Fruit fly (Drosophila melanogaster): Measurements from ENCODE around the gene CG11398.
A peak's percentile ranks its signal among the peaks of the same experiment; 100 is the strongest.

Gene CG11398

dm6 chrX:1236475-1236874 lies 21.5 kb upstream of the CG11398 start, which contains the start of gene CG3638 (continued):
- TF ChIP-seq CG4360 (GFP tag; IDR thresholded peaks at IDR 0.05) (no peak), lilli (GFP tag; optimal IDR thresholded peaks at IDR 0.05) (peak; percentile 64), HmgD (GFP tag; optimal IDR thresholded peaks at IDR 0.05) (peak; percentile 81), gt (GFP tag; IDR thresholded peaks at IDR 0.05) (no peak), sens (GFP tag) (peak; percentile 81), chm (GFP tag; IDR thresholded peaks at IDR 0.05) (no peak), CG9817 (tag; optimal IDR thresholded peaks at IDR 0.05) (peak; percentile 16), her (GFP tag; optimal IDR thresholded peaks at IDR 0.05) (no peak), psq (GFP tag; optimal IDR thresholded peaks at IDR 0.05) (peak; percentile 40), bcd (GFP tag; optimal IDR thresholded peaks at IDR 0.05) (peak; percentile 17), CG11247 (GFP tag; IDR thresholded peaks at IDR 0.05) (peak; percentile 6; the same call in 1 of the 2 replicates), peb (GFP tag; IDR thresholded peaks at IDR 0.05) (no peak), CG34376 (GFP tag; optimal IDR thresholded peaks at IDR 0.05) (peak; percentile 10), CG6791 (GFP tag; IDR thresholded peaks at IDR 0.05; ENCODE audit: partially characterized antibody) (peak; percentile 95), PHDP (tag; optimal IDR thresholded peaks at IDR 0.05) (no peak)

DNA sequence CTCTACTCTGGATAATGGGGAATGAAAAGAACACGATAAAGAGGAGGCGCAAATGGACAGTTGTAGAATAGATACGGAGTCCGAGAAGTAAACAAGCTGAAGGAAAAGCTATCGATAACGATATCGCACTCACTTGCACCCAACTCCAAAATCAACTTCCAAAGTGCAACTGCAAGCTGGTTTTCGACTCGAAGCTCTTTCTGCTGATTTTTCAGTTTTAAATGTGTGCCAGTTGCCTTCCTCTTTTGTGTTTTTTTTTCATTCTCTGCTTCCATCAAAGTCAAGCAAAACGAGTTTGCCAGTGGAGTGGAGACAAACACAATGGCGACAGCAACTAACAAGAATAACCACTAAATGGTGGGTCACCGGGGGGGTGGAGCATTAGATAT lies 20.7 kb upstream of the CG11398 start:
- no peak for TF ChIP-seq CG14965 (GFP tag; optimal IDR thresholded peaks at IDR 0.05; ENCODE audit: borderline replicate concordance)
- TF ChIP-seq Spps (tag; optimal IDR thresholded peaks at IDR 0.05): no peak
- no peak for TF ChIP-seq abd-A (tag; optimal IDR thresholded peaks at IDR 0.05)
- TF ChIP-seq Atf6 (GFP tag; IDR thresholded peaks at IDR 0.05): no peak
- no peak for TF ChIP-seq CG12299 (tag; optimal IDR thresholded peaks at IDR 0.05)
- TF ChIP-seq eve (GFP tag; optimal IDR thresholded peaks at IDR 0.05): no peak
- no peak for TF ChIP-seq pros (GFP tag; optimal IDR thresholded peaks at IDR 0.05)
- no peak for TF ChIP-seq zfh2 (GFP tag; optimal IDR thresholded peaks at IDR 0.05)
- TF ChIP-seq CG12769 (tag; optimal IDR thresholded peaks at IDR 0.05): no peak
- TF ChIP-seq z (GFP tag; IDR thresholded peaks at IDR 0.05): no peak
- no peak for TF ChIP-seq Bgb (GFP tag; IDR thresholded peaks at IDR 0.05; ENCODE audit: partially characterized antibody)
- TF ChIP-seq CG16813 (GFP tag; IDR thresholded peaks at IDR 0.05; ENCODE audit: partially characterized antibody): no peak
- no peak for TF ChIP-seq trem (tag; optimal IDR thresholded peaks at IDR 0.05)
- peak; percentile 42; the same call in 1 of the 2 replicates for TF ChIP-seq Dref (GFP tag; IDR thresholded peaks at IDR 0.05)
- no peak for TF ChIP-seq gce (GFP tag; IDR thresholded peaks at IDR 0.05)
- TF ChIP-seq CG12744 (GFP tag; optimal IDR thresholded peaks at IDR 0.05): no peak
- TF ChIP-seq CG6175 (GFP tag; IDR thresholded peaks at IDR 0.05): no peak
- TF ChIP-seq CG4424 (GFP tag; optimal IDR thresholded peaks at IDR 0.05): no peak
- TF ChIP-seq p53 (GFP tag; optimal IDR thresholded peaks at IDR 0.05): no peak
- no peak for TF ChIP-seq CG10959 (GFP tag; IDR thresholded peaks at IDR 0.05)
- no peak for TF ChIP-seq Deaf1 (tag; optimal IDR thresholded peaks at IDR 0.05)
- TF ChIP-seq CG8281 (tag; optimal IDR thresholded peaks at IDR 0.05): no peak
- no peak for TF ChIP-seq CG11723 (GFP tag; optimal IDR thresholded peaks at IDR 0.05)
- 0 out of 3 replicates have a peak, but pooled peaks have one; percentile 20 for TF ChIP-seq CG6791 (GFP tag; IDR thresholded peaks at IDR 0.05; ENCODE audit: partially characterized antibody)
- no peak for TF ChIP-seq NFAT (GFP tag; IDR thresholded peaks at IDR 0.05)
- 0 out of 2 replicates have a peak, but pooled peaks have one; percentile 1 for TF ChIP-seq E2f2 (GFP tag; IDR thresholded peaks at IDR 0.05)
- TF ChIP-seq CG12155 (GFP tag; optimal IDR thresholded peaks at IDR 0.05): no peak
- TF ChIP-seq Ravus (GFP tag; IDR thresholded peaks at IDR 0.05): no peak
- TF ChIP-seq Sry-δ (GFP tag; optimal IDR thresholded peaks at IDR 0.05): peak; percentile 1
- TF ChIP-seq CG31388 (GFP tag; optimal IDR thresholded peaks at IDR 0.05): no peak
- TF ChIP-seq chinmo (GFP tag; IDR thresholded peaks at IDR 0.05; ENCODE audit: partially characterized antibody): peak; percentile 33; the same call in 1 of the 4 replicates
- TF ChIP-seq CG11085 (GFP tag; IDR thresholded peaks at IDR 0.05): 0 out of 2 replicates have a peak, but pooled peaks have one; percentile 1
- TF ChIP-seq Nf-YA (GFP tag; IDR thresholded peaks at IDR 0.05): 0 out of 2 replicates have a peak, but pooled peaks have one; percentile 2
- TF ChIP-seq Ets65A (GFP tag): no peak
- TF ChIP-seq btn (GFP tag; optimal IDR thresholded peaks at IDR 0.05): no peak
- TF ChIP-seq sens-2 (GFP tag; IDR thresholded peaks at IDR 0.05): no peak
- no peak for TF ChIP-seq CG1233 (GFP tag; optimal IDR thresholded peaks at IDR 0.05)
- no peak for TF ChIP-seq CG3163 (GFP tag; optimal IDR thresholded peaks at IDR 0.05)

Measured in whole organism, embryonic.